Fruit fly (Drosophila melanogaster): ENCODE measurements around the gene AdamTS-B.

Gene AdamTS-B

dm6 chrX:5737676-5738220 is 39.4 kb downstream of the AdamTS-B start, which contains the start of gene Snx27 (continued):
- peak; percentile 46 for TF ChIP-seq CG6854 (GFP tag; optimal IDR thresholded peaks at IDR 0.05)
- TF ChIP-seq cas (GFP tag; IDR thresholded peaks at IDR 0.05): no peak
- peak; percentile 34; the same call in 1 of the 2 replicates for TF ChIP-seq HLH3B (GFP tag; IDR thresholded peaks at IDR 0.05)
- peak; percentile 64 for TF ChIP-seq phol (tag; optimal IDR thresholded peaks at IDR 0.05)
- peak; percentile 12 for TF ChIP-seq CG1233 (GFP tag; optimal IDR thresholded peaks at IDR 0.05)
- TF ChIP-seq CG8478 (optimal IDR thresholded peaks at IDR 0.05): no peak
- TF ChIP-seq pb (GFP tag; optimal IDR thresholded peaks at IDR 0.05): peak; percentile 33
- peak; percentile 33 for TF ChIP-seq CG9817 (tag; optimal IDR thresholded peaks at IDR 0.05)
- no peak for TF ChIP-seq Hr78 (GFP tag; optimal IDR thresholded peaks at IDR 0.05)
- TF ChIP-seq tin (GFP tag; optimal IDR thresholded peaks at IDR 0.05): no peak
- no peak for TF ChIP-seq NC2α (GFP tag; optimal IDR thresholded peaks at IDR 0.05)
- peak; percentile 99 for TF ChIP-seq knrl (GFP tag; IDR thresholded peaks at IDR 0.05; ENCODE audit: partially characterized antibody)
- TF ChIP-seq exex (tag; optimal IDR thresholded peaks at IDR 0.05): no peak
- no peak for TF ChIP-seq CG15073 (GFP tag; optimal IDR thresholded peaks at IDR 0.05)
- TF ChIP-seq H2.0 (GFP tag; IDR thresholded peaks at IDR 0.05): peak; percentile 17; the same call in 1 of the 2 replicates
- peak; percentile 18 for TF ChIP-seq pfk (GFP tag; optimal IDR thresholded peaks at IDR 0.05)
- TF ChIP-seq tx (GFP tag; optimal IDR thresholded peaks at IDR 0.05): peak; percentile 6
- no peak for TF ChIP-seq stc (GFP tag; IDR thresholded peaks at IDR 0.05)
- no peak for TF ChIP-seq Elba2 (GFP tag; optimal IDR thresholded peaks at IDR 0.05)
- peak; percentile 66; the same call in 2 of the 3 replicates for TF ChIP-seq CG11456 (GFP tag; IDR thresholded peaks at IDR 0.05)
- TF ChIP-seq dm (GFP tag; optimal IDR thresholded peaks at IDR 0.05): peak; percentile 37
- peak; percentile 73 for TF ChIP-seq pho (GFP tag; optimal IDR thresholded peaks at IDR 0.05)
- no peak for TF ChIP-seq CG31365 (tag; optimal IDR thresholded peaks at IDR 0.05)
- TF ChIP-seq CG10431 (GFP tag; optimal IDR thresholded peaks at IDR 0.05): peak; percentile 46
- TF ChIP-seq nerfin-1 (tag; optimal IDR thresholded peaks at IDR 0.05): no peak
- no peak for TF ChIP-seq CG11696 (GFP tag; IDR thresholded peaks at IDR 0.05)
- no peak for TF ChIP-seq Oli (tag; optimal IDR thresholded peaks at IDR 0.05)
- TF ChIP-seq CG4707 (GFP tag; optimal IDR thresholded peaks at IDR 0.05): peak; percentile 32
- TF ChIP-seq Poxn (GFP tag; IDR thresholded peaks at IDR 0.05): no peak
- no peak for TF ChIP-seq CG12236 (GFP tag; optimal IDR thresholded peaks at IDR 0.05)
- TF ChIP-seq repo (GFP tag; optimal IDR thresholded peaks at IDR 0.05): peak; percentile 8
- TF ChIP-seq B-H1 (GFP tag; IDR thresholded peaks at IDR 0.05): no peak
- TF ChIP-seq D19A (tag; optimal IDR thresholded peaks at IDR 0.05): peak; percentile 16

DNA sequence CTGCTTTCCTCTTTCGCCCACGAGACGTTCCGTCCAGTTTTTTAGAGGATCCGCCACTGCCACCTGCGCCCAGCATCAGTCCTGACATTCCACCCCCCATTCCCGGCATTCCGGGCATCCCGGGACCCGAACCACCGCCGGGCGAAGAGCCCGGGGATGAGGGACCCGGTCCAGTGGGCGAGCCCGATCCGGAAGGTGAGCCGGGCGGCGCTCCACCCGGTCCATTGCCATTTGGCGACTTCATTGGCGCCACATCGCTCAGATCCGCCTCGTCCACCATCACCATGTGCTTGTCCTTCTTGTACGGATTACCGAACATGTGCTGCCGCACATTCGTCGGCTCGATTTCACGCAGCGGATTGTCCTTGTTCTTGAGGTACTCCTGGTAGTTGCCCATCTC is 43.3 kb downstream of the AdamTS-B start:
- TF ChIP-seq CG14860 (GFP tag; IDR thresholded peaks at IDR 0.05; ENCODE audit: partially characterized antibody): no peak
- TF ChIP-seq Med (GFP tag): peak; percentile 54

DNA sequence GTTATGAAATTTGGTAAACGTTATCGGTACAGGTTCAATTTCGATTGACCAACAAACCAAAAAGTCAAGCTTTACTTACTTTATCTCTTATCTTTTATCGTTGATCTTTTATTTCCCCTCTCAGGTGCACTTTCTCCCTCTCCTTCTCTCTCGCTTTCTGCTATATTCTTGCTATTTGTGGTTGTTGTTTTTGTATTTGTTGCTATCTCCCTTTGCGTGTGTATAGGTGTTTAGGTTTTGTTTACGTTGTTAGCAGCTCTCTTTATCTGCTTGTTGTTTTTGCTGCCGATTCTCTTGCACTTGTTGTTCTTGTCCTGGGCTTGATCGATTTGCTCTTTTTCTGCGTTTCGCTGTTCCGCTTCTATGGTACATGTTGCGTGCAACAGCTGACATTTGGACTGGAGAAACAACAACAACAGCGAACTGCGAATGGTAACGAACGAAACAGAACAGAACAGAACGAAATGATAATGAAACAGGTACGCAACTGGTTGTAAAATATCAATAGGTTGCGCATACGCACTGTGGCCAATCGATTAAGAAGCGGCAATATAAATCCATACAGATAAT is 46.0 kb downstream of the AdamTS-B start:
- TF ChIP-seq esg (GFP tag; conservative IDR thresholded peaks at IDR 0.05) (no peak), croc (GFP tag; conservative IDR thresholded peaks at IDR 0.05) (no peak), kni (GFP tag; optimal IDR thresholded peaks at IDR 0.05) (no peak), unc-4 (GFP tag; IDR thresholded peaks at IDR 0.05; ENCODE audit: partially characterized antibody) (no peak), CG9215 (GFP tag; IDR thresholded peaks at IDR 0.05) (no peak), CG4854 (GFP tag; optimal IDR thresholded peaks at IDR 0.05) (no peak), knrl (GFP tag; IDR thresholded peaks at IDR 0.05; ENCODE audit: partially characterized antibody) (no peak), fd96Cb (tag; optimal IDR thresholded peaks at IDR 0.05) (no peak), CG18011 (GFP tag; optimal IDR thresholded peaks at IDR 0.05) (no peak), chinmo (GFP tag; IDR thresholded peaks at IDR 0.05; ENCODE audit: partially characterized antibody) (0 out of 4 replicates have a peak, but pooled peaks have one; percentile 29), bcd (GFP tag; optimal IDR thresholded peaks at IDR 0.05) (no peak), CG13775 (GFP tag; optimal IDR thresholded peaks at IDR 0.05) (no peak), btn (GFP tag; optimal IDR thresholded peaks at IDR 0.05) (no peak), CG1647 (GFP tag; optimal IDR thresholded peaks at IDR 0.05) (no peak), Trl (optimal IDR thresholded peaks at IDR 0.05) (peak; percentile 22 to 48), Trl (GFP tag; optimal IDR thresholded peaks at IDR 0.05) (no peak)
